Worm (Caenorhabditis elegans): ENCODE data around the gene B0416.11.

- no peak for TF ChIP-seq hmbx-1 (tag; optimal IDR thresholded peaks at IDR 0.05)
- no peak for TF ChIP-seq ceh-13 (GFP tag; optimal IDR thresholded peaks at IDR 0.05)
- TF ChIP-seq ama-1 (optimal IDR thresholded peaks at IDR 0.05): no peak
- TF ChIP-seq tbx-11 (GFP tag; IDR thresholded peaks at IDR 0.05): no peak
- TF ChIP-seq flt-1 (GFP tag; IDR thresholded peaks at IDR 0.05): no peak
Measured at ce11 chrX:9278653-9279052, 4.3 kb downstream of the B0416.11 start, which contains the start of gene B0416.4.
